Worm (Caenorhabditis elegans): Measurements from ENCODE around the gene nft-1.

DNA sequence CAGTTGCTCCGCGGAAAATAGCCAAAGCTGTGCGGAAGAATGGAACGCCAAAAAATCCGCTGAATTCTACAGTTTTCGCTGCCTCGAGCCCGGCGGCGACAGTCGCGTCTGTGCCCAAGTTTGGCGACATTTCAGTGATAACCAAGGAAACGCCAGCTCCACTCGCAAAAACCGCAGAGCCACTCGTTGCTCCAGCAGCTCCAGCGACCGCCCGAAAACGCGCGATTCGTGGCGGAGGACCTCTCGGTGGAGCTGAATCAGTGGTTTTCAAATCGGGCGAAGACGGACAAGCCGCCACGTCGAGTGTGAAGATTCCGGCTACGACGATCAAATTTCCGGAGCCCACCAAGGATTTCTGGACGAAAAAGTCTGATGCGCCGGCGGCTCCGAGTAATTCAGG lies 7.4 kb upstream of the nft-1 start:
- TF ChIP-seq nhr-77 (tag; optimal IDR thresholded peaks at IDR 0.05) (no peak), ama-1 (optimal IDR thresholded peaks at IDR 0.05) (no peak)
